Worm (Caenorhabditis elegans) whole organism, L2 larva: ENCODE data around the gene zag-1.

Experiments
- C34F6.9 ChIP-seq: fragments of 150-350 bp; optimal IDR thresholded peaks from 2 replicates; lab custom pipeline; 2014; ENCODE audit warnings: missing biosample characterization, missing genetic modification characterization
- R02D3.7 ChIP-seq: fragments of 150-350 bp; optimal IDR thresholded peaks from 2 replicates; lab custom pipeline; 2014; ENCODE audit warnings: missing biosample characterization, missing genetic modification characterization
- Y55F3AM.14 ChIP-seq: fragments of 200-800 bp; sonication (Bioruptor generic); optimal IDR thresholded peaks from 2 replicates; lab custom pipeline; 2018; ENCODE audit warnings: mild to moderate bottlenecking, missing genetic modification characterization, missing compliant biosample characterization
- aly-2 ChIP-seq: fragments of 150-350 bp; optimal IDR thresholded peaks from 2 replicates; lab custom pipeline; 2014; ENCODE audit warnings: missing biosample characterization, missing genetic modification characterization
- blmp-1 ChIP-seq: sonication (generic microtip); optimal IDR thresholded peaks from 2 replicates; lab custom pipeline; 2017; ENCODE audit warnings: missing genetic modification characterization, mild to moderate bottlenecking, missing compliant biosample characterization, antibody characterized with exemption, moderate library complexity; ENCODE audit not compliant: insufficient read depth
- ceh-16 ChIP-seq: fragments of 150-350 bp; optimal IDR thresholded peaks from 2 replicates; lab custom pipeline; 2014; ENCODE audit warnings: missing biosample characterization, missing genetic modification characterization
- ceh-82 ChIP-seq: fragments of 150-350 bp; optimal IDR thresholded peaks from 2 replicates; lab custom pipeline; 2014; ENCODE audit warnings: missing biosample characterization, missing genetic modification characterization
- crh-2 ChIP-seq: sonication (generic microtip); optimal IDR thresholded peaks from 2 replicates; lab custom pipeline; 2017; ENCODE audit warnings: missing biosample characterization, missing genetic modification characterization
- elt-1 ChIP-seq: fragments of 150-350 bp; optimal IDR thresholded peaks from 2 replicates; lab custom pipeline; 2014; ENCODE audit warnings: missing biosample characterization, missing genetic modification characterization
- elt-3 ChIP-seq: sonication (generic microtip); optimal IDR thresholded peaks from 2 replicates; lab custom pipeline; 2017; ENCODE audit warnings: missing biosample characterization, missing genetic modification characterization
- fos-1 ChIP-seq: fragments of 150-350 bp; optimal IDR thresholded peaks from 2 replicates; lab custom pipeline; 2014; ENCODE audit warnings: missing biosample characterization, missing genetic modification characterization
- gmeb-1 ChIP-seq: fragments of 150-350 bp; optimal IDR thresholded peaks from 2 replicates; lab custom pipeline; 2014; ENCODE audit warnings: missing biosample characterization, missing genetic modification characterization
- lin-11 ChIP-seq: fragments of 150-350 bp; sonication (generic microtip); optimal IDR thresholded peaks from 2 replicates; lab custom pipeline; 2014; ENCODE audit warnings: missing biosample characterization, missing genetic modification characterization, inconsistent platforms, mixed read lengths
- lin-13 ChIP-seq: fragments of 150-350 bp; optimal IDR thresholded peaks from 2 replicates; lab custom pipeline; 2014; ENCODE audit warnings: missing biosample characterization, missing genetic modification reagents, missing genetic modification characterization
- lsy-2 ChIP-seq, 2 experiments: fragments of 150-350 bp in 1 of 2; sonication (generic microtip) in 1 of 2; optimal IDR thresholded peaks; 2 replicates each; lab custom pipeline; 2014 to 2017; ENCODE audit warnings: missing biosample characterization in 2 of 2, missing genetic modification characterization in 2 of 2
- mbf-1 ChIP-seq: sonication (generic microtip); optimal IDR thresholded peaks from 2 replicates; lab custom pipeline; 2017; ENCODE audit warnings: missing biosample characterization, missing genetic modification characterization
- mdl-1 ChIP-seq, 2 experiments: fragments of 150-350 bp in 1 of 2; sonication (generic microtip) in 1 of 2; optimal IDR thresholded peaks; 2 replicates each; lab custom pipeline; 2017; ENCODE audit warnings: missing biosample characterization in 2 of 2, missing genetic modification characterization in 2 of 2
- nhr-10 ChIP-seq: sonication (generic microtip); optimal IDR thresholded peaks from 2 replicates; lab custom pipeline; 2017; ENCODE audit warnings: missing biosample characterization, missing genetic modification characterization
- nhr-11 ChIP-seq: fragments of 150-350 bp; optimal IDR thresholded peaks from 2 replicates; lab custom pipeline; 2014; ENCODE audit warnings: missing biosample characterization, missing genetic modification characterization
- nhr-12 ChIP-seq: fragments of 150-350 bp; optimal IDR thresholded peaks from 2 replicates; lab custom pipeline; 2014; ENCODE audit warnings: missing biosample characterization, missing genetic modification characterization
- nhr-129 ChIP-seq: fragments of 150-350 bp; optimal IDR thresholded peaks from 2 replicates; lab custom pipeline; 2014; ENCODE audit warnings: missing biosample characterization, missing genetic modification characterization
- nhr-21 ChIP-seq: fragments of 150-350 bp; optimal IDR thresholded peaks from 2 replicates; lab custom pipeline; 2014; ENCODE audit warnings: missing biosample characterization, missing genetic modification characterization
- nhr-237 ChIP-seq: fragments of 150-350 bp; optimal IDR thresholded peaks from 2 replicates; lab custom pipeline; 2014; ENCODE audit warnings: missing biosample characterization, missing genetic modification characterization
- nhr-25 ChIP-seq: fragments of 150-350 bp; sonication (generic microtip); optimal IDR thresholded peaks from 3 replicates; lab custom pipeline; 2014; ENCODE audit warnings: missing biosample characterization, missing genetic modification characterization
- nhr-6 ChIP-seq: fragments of 150-350 bp; optimal IDR thresholded peaks from 2 replicates; lab custom pipeline; 2014; ENCODE audit warnings: missing biosample characterization, missing genetic modification characterization
- nhr-77 ChIP-seq: fragments of 150-350 bp; optimal IDR thresholded peaks from 2 replicates; lab custom pipeline; 2014; ENCODE audit warnings: missing biosample characterization, missing genetic modification characterization
- sem-4 ChIP-seq: fragments of 150-350 bp; optimal IDR thresholded peaks from 2 replicates; lab custom pipeline; 2014; ENCODE audit warnings: missing biosample characterization, missing genetic modification reagents, missing genetic modification characterization
- skn-1 ChIP-seq: sonication (generic microtip); optimal IDR thresholded peaks from 2 replicates; lab custom pipeline; 2017; ENCODE audit warnings: missing biosample characterization, missing genetic modification characterization
- sma-3 ChIP-seq: sonication (generic microtip); optimal IDR thresholded peaks from 2 replicates; lab custom pipeline; 2016; ENCODE audit warnings: missing genetic modification reagents, missing genetic modification characterization, missing compliant biosample characterization
- sma-9 ChIP-seq, 2 experiments: fragments of 150-350 bp in 1 of 2; sonication (generic microtip) in 1 of 2; optimal IDR thresholded peaks; 2 replicates each; lab custom pipeline; 2014 to 2016; ENCODE audit warnings: missing genetic modification characterization in 2 of 2, mild to moderate bottlenecking in 1 of 2, missing biosample characterization in 1 of 2, missing compliant biosample characterization in 1 of 2, missing genetic modification reagents in 1 of 2, moderate library complexity in 1 of 2
- snpc-4 ChIP-seq: fragments of 150-350 bp; optimal IDR thresholded peaks from 2 replicates; lab custom pipeline; 2014; ENCODE audit warnings: missing biosample characterization, missing genetic modification characterization
- unc-39 ChIP-seq: fragments of 150-350 bp; optimal IDR thresholded peaks from 2 replicates; lab custom pipeline; 2014; ENCODE audit warnings: missing biosample characterization, missing genetic modification characterization
- unc-55 ChIP-seq: fragments of 150-350 bp; sonication (generic microtip); optimal IDR thresholded peaks from 3 replicates; lab custom pipeline; 2014; ENCODE audit warnings: missing biosample characterization, missing genetic modification reagents, missing genetic modification characterization
- unc-62 ChIP-seq: fragments of 150-350 bp; optimal IDR thresholded peaks from 2 replicates; lab custom pipeline; 2014; ENCODE audit warnings: missing biosample characterization, missing genetic modification reagents, missing genetic modification characterization
- ztf-4 ChIP-seq: fragments of 150-350 bp; optimal IDR thresholded peaks from 2 replicates; lab custom pipeline; 2014; ENCODE audit warnings: missing biosample characterization, missing genetic modification characterization

The zag-1 gene

ce11 chrIV:3835065-3835464 is 20.6 kb upstream of the zag-1 start, which contains the start of gene cal-3:
cal-3 (minus strand) TSS chrIV:3835165.
- TF ChIP-seq nhr-129 (tag; lab: Kevin White, UChicago) (no peak), sem-4 (tag; lab: Kevin White, UChicago) (no peak), ztf-4 (tag; lab: Kevin White, UChicago) (no peak), mdl-1 (tag; optimal IDR thresholded peaks at IDR 0.05; lab: Kevin White, UChicago) (no peak), sma-9 (GFP tag; optimal IDR thresholded peaks at IDR 0.05; lab: Kevin White, UChicago) (no peak), sma-9 (tag; optimal IDR thresholded peaks at IDR 0.05; lab: Kevin White, UChicago) (no peak), Y55F3AM.14 (GFP tag; lab: Kevin White, UChicago) (no peak), gmeb-1 (tag; lab: Kevin White, UChicago) (no peak), crh-2 (tag; lab: Kevin White, UChicago) (no peak), unc-55 (no peak), C34F6.9 (no peak), nhr-10 (no peak), nhr-25 (tag; lab: Kevin White, UChicago) (no peak), skn-1 (tag; lab: Kevin White, UChicago) (no peak)

- TF ChIP-seq nhr-237 (tag; lab: Kevin White, UChicago) = no peak
- TF ChIP-seq skn-1 (tag; lab: Kevin White, UChicago) = no peak
- TF ChIP-seq, all 48 proteins: peak for 0
Measured at ce11 chrIV:3838687-3839086, 17.0 kb upstream of the zag-1 start.

ce11 chrIV:3839420-3839819 is 16.2 kb upstream of the zag-1 start, which contains the start of gene F28F9.2:
F28F9.2 (plus strand) TSS chrIV:3839720.
- no peak for TF ChIP-seq nhr-6 (tag; lab: Kevin White, UChicago)
- no peak for TF ChIP-seq mdl-1 (tag; optimal IDR thresholded peaks at IDR 0.05; lab: Kevin White, UChicago)
- no peak for TF ChIP-seq ztf-4 (tag; lab: Kevin White, UChicago)
- no peak for TF ChIP-seq nhr-21 (tag; lab: Kevin White, UChicago)
- TF ChIP-seq snpc-4 (tag; lab: Kevin White, UChicago) = no peak
- TF ChIP-seq blmp-1 = no peak
- TF ChIP-seq R02D3.7 (tag; lab: Kevin White, UChicago) = no peak
- no peak for TF ChIP-seq sem-4 (tag; lab: Kevin White, UChicago)
- TF ChIP-seq elt-1 (tag; lab: Kevin White, UChicago) = no peak
- TF ChIP-seq ceh-16 = no peak
- no peak for TF ChIP-seq sma-3 (GFP tag; lab: Kevin White, UChicago)
- no peak for TF ChIP-seq ceh-82 (tag; lab: Kevin White, UChicago)
- no peak for TF ChIP-seq mbf-1 (tag; lab: Kevin White, UChicago)
- TF ChIP-seq fos-1 (tag; lab: Kevin White, UChicago) = no peak

ce11 chrIV:3840480-3840879 is 15.2 kb upstream of the zag-1 start:
- no peak for TF ChIP-seq lin-11 (tag; lab: Kevin White, UChicago)
- no peak for TF ChIP-seq elt-1 (tag; lab: Kevin White, UChicago)
- TF ChIP-seq nhr-237 (tag; lab: Kevin White, UChicago) = no peak
- no peak for TF ChIP-seq unc-62 (GFP tag; lab: Kevin White, UChicago)
- no peak for TF ChIP-seq sma-9 (GFP tag; optimal IDR thresholded peaks at IDR 0.05; lab: Kevin White, UChicago)
- TF ChIP-seq sma-9 (tag; optimal IDR thresholded peaks at IDR 0.05; lab: Kevin White, UChicago) = no peak
- TF ChIP-seq elt-3 (tag; lab: Kevin White, UChicago) = no peak
- no peak for TF ChIP-seq lsy-2 (tag; optimal IDR thresholded peaks at IDR 0.05; lab: Kevin White, UChicago)
- no peak for TF ChIP-seq nhr-10
- no peak for TF ChIP-seq nhr-129 (tag; lab: Kevin White, UChicago)
- TF ChIP-seq unc-39 (tag; lab: Kevin White, UChicago) = no peak
- TF ChIP-seq lin-13 (GFP tag; lab: Kevin White, UChicago) = no peak
- no peak for TF ChIP-seq nhr-11 (tag; lab: Kevin White, UChicago)
- TF ChIP-seq nhr-21 (tag; lab: Kevin White, UChicago) = no peak
- TF ChIP-seq sma-3 (GFP tag; lab: Kevin White, UChicago) = no peak
- no peak for TF ChIP-seq nhr-77 (tag; lab: Kevin White, UChicago)
- no peak for TF ChIP-seq nhr-25 (tag; lab: Kevin White, UChicago)
- TF ChIP-seq aly-2 (tag; lab: Kevin White, UChicago) = no peak
- no peak for TF ChIP-seq nhr-12 (tag; lab: Kevin White, UChicago)
